Worm (Caenorhabditis elegans) whole organism, L4 larva: Measurements from ENCODE around the gene nfx-1.
A peak's percentile ranks its signal among the peaks of the same experiment; 100 is the strongest.

Source experiments
- D1046.2 ChIP-seq: fragments of 200-800 bp; sonication (Bioruptor generic); IDR thresholded peaks from 2 replicates; pipeline ENCODE4 v1.3.6; 2022; ENCODE audit warnings: missing genetic modification characterization, missing compliant biosample characterization
- F10B5.3 ChIP-seq: sonication (generic microtip); optimal IDR thresholded peaks from 2 replicates; lab custom pipeline; 2016; ENCODE audit warnings: mild to moderate bottlenecking, missing genetic modification characterization, missing compliant biosample characterization
- F44E2.7 ChIP-seq: fragments of 200-800 bp; sonication (Bioruptor generic); IDR thresholded peaks from 2 replicates; pipeline ENCODE4 v2.1.2; 2022; ENCODE audit warnings: missing genetic modification characterization, missing compliant biosample characterization
- F49E8.2 ChIP-seq: sonication (generic microtip); optimal IDR thresholded peaks from 2 replicates; lab custom pipeline; 2016; ENCODE audit warnings: missing compliant biosample characterization, mild to moderate bottlenecking, missing genetic modification characterization, borderline replicate concordance
- R02D3.7 ChIP-seq: fragments of 150-350 bp; sonication (generic microtip); optimal IDR thresholded peaks from 3 replicates; lab custom pipeline; 2014; ENCODE audit warnings: missing biosample characterization, missing genetic modification characterization
- Y48G9A.11 ChIP-seq: fragments of 200-800 bp; sonication (Bioruptor generic); IDR thresholded peaks from 2 replicates; pipeline ENCODE4 v1.3.6; 2022; ENCODE audit warnings: missing genetic modification reagents, missing genetic modification characterization, missing compliant biosample characterization
- Y5F2A.4 ChIP-seq: fragments of 200-800 bp; sonication (Bioruptor generic); optimal IDR thresholded peaks from 2 replicates; lab custom pipeline; 2018; ENCODE audit warnings: mild to moderate bottlenecking, missing genetic modification characterization, missing compliant biosample characterization
- Y75B8A.6 ChIP-seq: fragments of 200-800 bp; sonication (Bioruptor generic); IDR thresholded peaks from 2 replicates; pipeline ENCODE4 v1.3.6; 2022; ENCODE audit warnings: missing genetic modification reagents, missing genetic modification characterization, missing compliant biosample characterization
- ZK546.5 ChIP-seq, 2 experiments: sonication (generic microtip); optimal IDR thresholded peaks; 2 replicates each; lab custom pipeline; 2017; ENCODE audit warnings: missing biosample characterization in 2 of 2, missing genetic modification characterization in 2 of 2
- aha-1 ChIP-seq: fragments of 150-350 bp; peaks from one replicate; lab custom pipeline; 2014; ENCODE audit warnings: missing biosample characterization, missing genetic modification characterization
- arid-1 ChIP-seq: fragments of 200-800 bp; sonication (Bioruptor generic); conservative IDR thresholded peaks from 2 replicates; pipeline ENCODE4 v1.3.6; 2022; ENCODE audit warnings: missing genetic modification reagents, missing genetic modification characterization, missing compliant biosample characterization
- attf-4 ChIP-seq: sonication (generic microtip); optimal IDR thresholded peaks from 3 replicates; lab custom pipeline; 2017; ENCODE audit warnings: missing biosample characterization, missing genetic modification characterization
- ceh-20 ChIP-seq: fragments of 200-800 bp; sonication (Bioruptor generic); IDR thresholded peaks from 2 replicates; pipeline ENCODE4 v1.3.6; 2022; ENCODE audit warnings: missing genetic modification reagents, missing genetic modification characterization, missing compliant biosample characterization
- ceh-44 ChIP-seq: fragments of 200-800 bp; sonication (Bioruptor generic); IDR thresholded peaks from 2 replicates; pipeline ENCODE4 v1.3.6; 2022; ENCODE audit warnings: missing genetic modification reagents, missing genetic modification characterization, missing compliant biosample characterization
- ceh-82 ChIP-seq: sonication (generic microtip); optimal IDR thresholded peaks from 2 replicates; lab custom pipeline; 2017; ENCODE audit warnings: missing biosample characterization, missing genetic modification characterization
- ces-1 ChIP-seq: fragments of 150-350 bp; sonication (generic microtip); optimal IDR thresholded peaks from 4 replicates; lab custom pipeline; 2014; ENCODE audit warnings: missing biosample characterization, missing genetic modification reagents, missing genetic modification characterization
- ctbp-1 ChIP-seq: fragments of 200-800 bp; sonication (Bioruptor generic); IDR thresholded peaks from 2 replicates; pipeline ENCODE4 v1.3.6; 2022; ENCODE audit warnings: missing genetic modification reagents, missing genetic modification characterization, missing compliant biosample characterization
- daf-12 ChIP-seq: fragments of 150-350 bp; optimal IDR thresholded peaks from 2 replicates; lab custom pipeline; 2014; ENCODE audit warnings: missing biosample characterization, missing genetic modification reagents, missing genetic modification characterization
- daf-16 ChIP-seq, 3 experiments: sonication (generic microtip); optimal IDR thresholded peaks; 2 replicates each; lab custom pipeline; 2016 to 2017; ENCODE audit warnings: missing genetic modification characterization in 3 of 3, missing genetic modification reagents in 3 of 3, mild to moderate bottlenecking in 2 of 3, missing compliant biosample characterization in 2 of 3, missing biosample characterization in 1 of 3, moderate library complexity in 1 of 3
- dmd-8 ChIP-seq: fragments of 200-800 bp; sonication (Bioruptor generic); IDR thresholded peaks from 2 replicates; pipeline ENCODE4 v1.3.6; 2022; ENCODE audit warnings: missing genetic modification characterization, missing compliant biosample characterization
- dpl-1 ChIP-seq: fragments of 150-350 bp; optimal IDR thresholded peaks from 2 replicates; lab custom pipeline; 2014; ENCODE audit warnings: missing biosample characterization, missing genetic modification reagents, missing genetic modification characterization
- egl-43 ChIP-seq: fragments of 200-800 bp; sonication (Bioruptor generic); IDR thresholded peaks from 2 replicates; pipeline ENCODE4 v1.3.6; 2022; ENCODE audit warnings: missing genetic modification reagents, missing genetic modification characterization, missing compliant biosample characterization
- fkh-10 ChIP-seq: fragments of 150-350 bp; optimal IDR thresholded peaks from 2 replicates; lab custom pipeline; 2014; ENCODE audit warnings: missing biosample characterization, missing genetic modification reagents, missing genetic modification characterization
- fos-1 ChIP-seq: fragments of 150-350 bp; optimal IDR thresholded peaks from 2 replicates; lab custom pipeline; 2014; ENCODE audit warnings: missing biosample characterization, missing genetic modification characterization
- gei-8 ChIP-seq: fragments of 200-800 bp; sonication (Bioruptor generic); optimal IDR thresholded peaks from 2 replicates; lab custom pipeline; 2018; ENCODE audit warnings: mild to moderate bottlenecking, missing genetic modification characterization, missing compliant biosample characterization
- lim-7 ChIP-seq: fragments of 200-800 bp; sonication (Bioruptor generic); IDR thresholded peaks from 2 replicates; pipeline ENCODE4 v1.3.6; 2022; ENCODE audit warnings: missing genetic modification characterization, missing compliant biosample characterization
- lin-39 ChIP-seq: fragments of 150-350 bp; optimal IDR thresholded peaks from 2 replicates; lab custom pipeline; 2014; ENCODE audit warnings: missing biosample characterization, missing genetic modification reagents, missing genetic modification characterization
- madf-5 ChIP-seq, 2 experiments: fragments of 200-800 bp; sonication (Bioruptor generic); IDR thresholded peaks; 2 replicates each; pipeline ENCODE4 v1.3.6; 2022; ENCODE audit warnings: missing compliant biosample characterization in 2 of 2, missing genetic modification characterization in 2 of 2
- madf-9 ChIP-seq: fragments of 200-800 bp; sonication (Bioruptor generic); conservative IDR thresholded peaks from 2 replicates; pipeline ENCODE4 v1.3.6; 2022; ENCODE audit warnings: missing genetic modification reagents, missing genetic modification characterization, missing compliant biosample characterization
- mdt-29 ChIP-seq: fragments of 200-800 bp; sonication (Bioruptor generic); IDR thresholded peaks from 2 replicates; pipeline ENCODE4 v1.3.6; 2022; ENCODE audit warnings: missing genetic modification reagents, missing genetic modification characterization, missing compliant biosample characterization
- mep-1 ChIP-seq: fragments of 150-350 bp; sonication (generic microtip); optimal IDR thresholded peaks from 3 replicates; lab custom pipeline; 2014; ENCODE audit warnings: missing biosample characterization, missing genetic modification characterization
- mxl-2 ChIP-seq: fragments of 200-800 bp; sonication (Bioruptor generic); conservative IDR thresholded peaks from 2 replicates; pipeline ENCODE4 v1.3.6; 2022; ENCODE audit warnings: missing genetic modification reagents, missing genetic modification characterization, missing compliant biosample characterization
- nhr-10 ChIP-seq: fragments of 150-350 bp; optimal IDR thresholded peaks from 2 replicates; lab custom pipeline; 2014; ENCODE audit warnings: missing biosample characterization, missing genetic modification characterization
- nhr-102 ChIP-seq: sonication (generic microtip); optimal IDR thresholded peaks from 2 replicates; lab custom pipeline; 2016; ENCODE audit warnings: mild to moderate bottlenecking, missing genetic modification characterization, moderate library complexity, missing compliant biosample characterization
- nhr-11 ChIP-seq: fragments of 150-350 bp; optimal IDR thresholded peaks from 2 replicates; lab custom pipeline; 2014; ENCODE audit warnings: missing biosample characterization, missing genetic modification characterization
- nhr-237 ChIP-seq: sonication (generic microtip); optimal IDR thresholded peaks from 2 replicates; lab custom pipeline; 2017; ENCODE audit warnings: missing biosample characterization, missing genetic modification characterization
- nhr-28 ChIP-seq: fragments of 150-350 bp; optimal IDR thresholded peaks from 2 replicates; lab custom pipeline; 2014; ENCODE audit warnings: missing biosample characterization, missing genetic modification characterization
- nhr-41 ChIP-seq: fragments of 200-800 bp; sonication (Bioruptor generic); IDR thresholded peaks from 2 replicates; pipeline ENCODE4 v1.3.6; 2022; ENCODE audit warnings: missing genetic modification reagents, missing genetic modification characterization, missing compliant biosample characterization
- nhr-6 ChIP-seq: fragments of 150-350 bp; optimal IDR thresholded peaks from 2 replicates; lab custom pipeline; 2014; ENCODE audit warnings: missing biosample characterization, missing genetic modification characterization
- nhr-76 ChIP-seq: fragments of 150-350 bp; optimal IDR thresholded peaks from 2 replicates; lab custom pipeline; 2014; ENCODE audit warnings: missing biosample characterization, missing genetic modification characterization
- php-3 ChIP-seq: fragments of 200-800 bp; sonication (Bioruptor generic); IDR thresholded peaks from 2 replicates; pipeline ENCODE4 v1.3.6; 2022; ENCODE audit warnings: missing genetic modification reagents, missing genetic modification characterization, missing compliant biosample characterization
- pqm-1 ChIP-seq: sonication (generic microtip); optimal IDR thresholded peaks from 2 replicates; lab custom pipeline; 2017; ENCODE audit warnings: missing biosample characterization, missing genetic modification characterization
- sdz-12 ChIP-seq: fragments of 200-800 bp; sonication (Bioruptor generic); optimal IDR thresholded peaks from 2 replicates; lab custom pipeline; 2018; ENCODE audit warnings: mild to moderate bottlenecking, missing genetic modification characterization, missing compliant biosample characterization
- skn-1 ChIP-seq: fragments of 150-350 bp; optimal IDR thresholded peaks from 2 replicates; lab custom pipeline; 2014; ENCODE audit warnings: missing biosample characterization, missing genetic modification characterization
- spr-1 ChIP-seq: sonication (generic microtip); optimal IDR thresholded peaks from 2 replicates; lab custom pipeline; 2016; ENCODE audit warnings: mild to moderate bottlenecking, missing genetic modification characterization, missing compliant biosample characterization
- unc-39 ChIP-seq: sonication (generic microtip); optimal IDR thresholded peaks from 2 replicates; lab custom pipeline; 2017; ENCODE audit warnings: missing biosample characterization, missing genetic modification characterization
- ztf-7 ChIP-seq: fragments of 150-350 bp; optimal IDR thresholded peaks from 2 replicates; lab custom pipeline; 2014; ENCODE audit warnings: missing biosample characterization, missing genetic modification characterization

The nfx-1 gene

DNA sequence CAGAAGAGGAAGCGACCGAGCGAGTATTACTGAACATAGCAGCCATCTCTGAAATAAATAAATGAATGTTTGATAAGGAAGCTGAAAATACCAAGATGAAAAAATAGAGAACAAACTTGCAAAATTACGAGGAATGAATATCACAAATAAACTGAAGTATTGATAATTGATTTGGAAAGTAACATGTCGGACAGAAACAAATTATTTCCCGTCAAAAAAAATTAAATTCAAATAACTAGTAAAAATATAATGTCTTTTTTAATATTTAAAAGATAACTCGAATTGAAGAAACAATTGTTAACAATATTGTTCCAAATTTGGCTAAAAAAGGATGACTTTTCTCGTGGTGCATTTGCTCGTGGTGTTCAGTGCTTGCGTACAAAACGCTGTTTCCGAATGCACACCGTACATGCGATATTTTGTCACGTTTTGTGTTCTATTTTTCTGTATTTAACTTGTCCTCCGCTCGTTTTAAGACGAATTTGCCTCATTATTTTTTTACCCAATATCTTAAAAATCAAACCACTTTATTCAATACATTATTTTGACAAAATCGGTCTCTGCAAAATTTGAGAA, 33.2 kb upstream of the nfx-1 start, which contains the start of gene rpn-13 (continued):
- TF ChIP-seq unc-39 (tag; lab: Kevin White, UChicago), result no peak

DNA sequence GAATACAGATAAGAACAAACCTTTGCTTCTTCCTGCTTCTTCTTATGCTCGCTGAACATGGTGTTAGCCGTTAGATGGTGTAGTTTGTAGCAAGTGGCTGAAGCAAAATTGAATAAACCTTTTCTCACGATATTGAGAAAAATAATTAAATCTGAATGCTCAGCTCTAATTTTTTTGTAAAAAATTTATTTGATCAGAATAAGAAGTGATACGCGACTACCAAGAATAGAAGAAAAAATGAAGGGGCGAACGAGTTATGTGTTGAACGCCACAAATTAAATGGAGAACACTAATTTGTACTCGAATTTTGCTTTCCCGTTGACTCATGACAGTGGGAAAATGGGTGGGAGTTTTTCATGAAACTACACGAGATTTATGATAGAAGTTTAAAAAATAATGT, 31.9 kb upstream of the nfx-1 start, which contains the start of gene C56G2.9:
TSS of gene C56G2.9 (minus strand) at position 101 of the 400 bp plus-strand sequence.
- TF ChIP-seq ceh-44 (GFP tag; lab: Robert Waterston, UW), result no peak
- TF ChIP-seq ceh-82 (tag; lab: Kevin White, UChicago), result no peak
- no peak for TF ChIP-seq fos-1 (tag; lab: Kevin White, UChicago)
- TF ChIP-seq nhr-102 (tag; lab: Kevin White, UChicago), result no peak
- no peak for TF ChIP-seq fkh-10 (GFP tag; lab: Kevin White, UChicago)
- no peak for TF ChIP-seq ctbp-1 (GFP tag; lab: Robert Waterston, UW)
- TF ChIP-seq skn-1 (tag; lab: Kevin White, UChicago), result no peak
- no peak for TF ChIP-seq ztf-7 (tag; lab: Kevin White, UChicago)
- no peak for TF ChIP-seq D1046.2 (GFP tag; lab: Robert Waterston, UW)
- TF ChIP-seq nhr-6, result no peak
- TF ChIP-seq F49E8.2, result no peak
- no peak for TF ChIP-seq dpl-1
- no peak for TF ChIP-seq unc-39 (tag; lab: Kevin White, UChicago)
- TF ChIP-seq, all 104 proteins: peak for 0

DNA sequence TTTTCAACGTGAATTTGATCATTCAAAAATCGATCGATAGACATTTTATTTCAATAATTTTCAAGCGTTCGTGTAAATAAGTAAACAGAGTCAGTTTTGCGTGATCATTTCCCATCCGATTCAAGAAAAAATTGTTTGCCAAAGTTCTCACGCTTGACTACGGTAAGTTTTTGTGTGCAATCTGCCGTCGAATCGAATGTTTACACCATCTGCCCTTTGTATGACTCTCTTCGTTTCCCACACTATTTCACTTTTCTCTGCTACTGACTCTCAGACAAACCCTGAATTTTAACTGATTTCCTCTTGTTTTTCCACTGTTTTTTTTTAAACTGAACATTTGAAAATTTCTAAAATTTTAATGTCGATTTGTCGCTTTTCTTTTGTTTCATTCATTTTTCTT, 30.4 kb upstream of the nfx-1 start:
- TF ChIP-seq gei-8 (GFP tag; lab: Kevin White, UChicago) (no peak), nhr-41 (GFP tag; lab: Robert Waterston, UW) (no peak), daf-16 (GFP tag; optimal IDR thresholded peaks at IDR 0.05; lab: Kevin White, UChicago) (peak in 1 of 2 experiments; percentile 66), daf-16 (tag; optimal IDR thresholded peaks at IDR 0.05; lab: Kevin White, UChicago) (peak; percentile 64), mdt-29 (GFP tag; lab: Robert Waterston, UW) (peak; percentile 58; the same call in 1 of the 2 replicates), R02D3.7 (tag; lab: Kevin White, UChicago) (no peak), nhr-11 (tag; lab: Kevin White, UChicago) (peak; percentile 78), mxl-2 (GFP tag; lab: Robert Waterston, UW) (no peak), madf-9 (peak; percentile 58; the same call in 1 of the 2 replicates), pqm-1 (tag; lab: Kevin White, UChicago) (no peak), Y75B8A.6 (no peak), nhr-76 (tag; lab: Kevin White, UChicago) (no peak), Y5F2A.4 (GFP tag; lab: Kevin White, UChicago) (no peak), ceh-20 (GFP tag; lab: Robert Waterston, UW) (0 out of 2 replicates have a peak, but pooled peaks have one; percentile 33), ceh-44 (GFP tag; lab: Robert Waterston, UW) (no peak), dmd-8 (GFP tag; lab: Robert Waterston, UW) (no peak), arid-1 (0 out of 2 replicates have a peak, but pooled peaks have one; percentile 39), attf-4 (tag; lab: Kevin White, UChicago) (no peak), ztf-7 (tag; lab: Kevin White, UChicago) (peak; percentile 37), F10B5.3 (tag; lab: Kevin White, UChicago) (no peak), unc-39 (tag; lab: Kevin White, UChicago) (no peak), aha-1 (tag; lab: Kevin White, UChicago) (peak; percentile 99), nhr-237 (tag; lab: Kevin White, UChicago) (no peak), madf-5 (GFP tag; IDR thresholded peaks at IDR 0.05; lab: Robert Waterston, UW) (no peak), php-3 (GFP tag; lab: Robert Waterston, UW) (no peak), nhr-102 (tag; lab: Kevin White, UChicago) (no peak), nhr-10 (tag; lab: Kevin White, UChicago) (peak; percentile 38), daf-12 (tag; lab: Kevin White, UChicago) (no peak), lin-39 (no peak), dpl-1 (peak; percentile 75), ces-1 (GFP tag; lab: Kevin White, UChicago) (no peak), sdz-12 (GFP tag; lab: Kevin White, UChicago) (no peak), lim-7 (GFP tag; lab: Robert Waterston, UW) (0 out of 2 replicates have a peak, but pooled peaks have one; percentile 51), nhr-28 (tag; lab: Kevin White, UChicago) (peak; percentile 50), spr-1 (tag; lab: Kevin White, UChicago) (no peak), ZK546.5 (tag; optimal IDR thresholded peaks at IDR 0.05; lab: Kevin White, UChicago) (peak in 1 of 2 experiments; percentile 14), mep-1 (tag; lab: Kevin White, UChicago) (peak; percentile 87), Y48G9A.11 (GFP tag; lab: Robert Waterston, UW) (0 out of 2 replicates have a peak, but pooled peaks have one; percentile 37), egl-43 (GFP tag; lab: Robert Waterston, UW) (peak; percentile 45; the same call in 1 of the 2 replicates), F44E2.7 (GFP tag; lab: Robert Waterston, UW) (no peak)
